Worm (Caenorhabditis elegans): ENCODE measurements around the gene madf-11.

- no peak for TF ChIP-seq dao-5 (tag; optimal IDR thresholded peaks at IDR 0.05)
- TF ChIP-seq him-1 (tag; optimal IDR thresholded peaks at IDR 0.05), result no peak
Observed at ce11 chrIII:5624835-5625234, 21.5 kb upstream of the madf-11 start, which contains the start of gene daf-4.
